Worm (Caenorhabditis elegans) whole organism, L3 larva: ENCODE data around the gene T20G5.12.
A peak's percentile ranks its signal among the peaks of the same experiment; 100 is the strongest.

Experiments used
- ZK546.5 ChIP-seq: sonication (generic microtip); optimal IDR thresholded peaks from 2 replicates; lab custom pipeline; 2017; ENCODE audit warnings: missing biosample characterization, missing genetic modification characterization
- aly-2 ChIP-seq: fragments of 150-350 bp; optimal IDR thresholded peaks from 2 replicates; lab custom pipeline; 2014; ENCODE audit warnings: missing biosample characterization, missing genetic modification characterization
- ceh-16 ChIP-seq: sonication (generic microtip); optimal IDR thresholded peaks from 2 replicates; lab custom pipeline; 2017; ENCODE audit warnings: missing biosample characterization, missing genetic modification characterization
- ceh-82 ChIP-seq: fragments of 150-350 bp; optimal IDR thresholded peaks from 2 replicates; lab custom pipeline; 2014; ENCODE audit warnings: missing biosample characterization, missing genetic modification characterization
- ceh-9 ChIP-seq: sonication (generic microtip); optimal IDR thresholded peaks from 2 replicates; lab custom pipeline; 2018; ENCODE audit warnings: missing biosample characterization, missing genetic modification characterization
- daf-12 ChIP-seq: fragments of 150-350 bp; optimal IDR thresholded peaks from 2 replicates; lab custom pipeline; 2014; ENCODE audit warnings: missing biosample characterization, missing genetic modification reagents, missing genetic modification characterization
- egl-27 ChIP-seq: sonication (generic microtip); optimal IDR thresholded peaks from 4 replicates; lab custom pipeline; 2017; ENCODE audit warnings: missing biosample characterization, missing genetic modification reagents, missing genetic modification characterization
- egl-5 ChIP-seq: fragments of 150-350 bp; optimal IDR thresholded peaks from 2 replicates; lab custom pipeline; 2017; ENCODE audit warnings: missing biosample characterization, missing genetic modification reagents, missing genetic modification characterization, inconsistent platforms
- elt-1 ChIP-seq: fragments of 150-350 bp; optimal IDR thresholded peaks from 2 replicates; lab custom pipeline; 2014; ENCODE audit warnings: missing biosample characterization, missing genetic modification characterization
- elt-2 ChIP-seq: sonication (generic microtip); optimal IDR thresholded peaks from 2 replicates; lab custom pipeline; 2016; ENCODE audit warnings: missing genetic modification reagents, mild to moderate bottlenecking, missing genetic modification characterization, missing compliant biosample characterization
- elt-3 ChIP-seq, 3 experiments: fragments of 150-350 bp in 1 of 3; sonication (generic microtip) in 2 of 3; optimal IDR thresholded peaks; 2 replicates in 2 of 3; 4 replicates in 1 of 3; lab custom pipeline; 2014 to 2017; ENCODE audit warnings: missing biosample characterization in 3 of 3, missing genetic modification characterization in 3 of 3
- fkh-10 ChIP-seq: sonication (generic microtip); optimal IDR thresholded peaks from 2 replicates; lab custom pipeline; 2017; ENCODE audit warnings: missing biosample characterization, missing genetic modification reagents, missing genetic modification characterization
- jun-1 ChIP-seq: fragments of 150-350 bp; optimal IDR thresholded peaks from 2 replicates; lab custom pipeline; 2014; ENCODE audit warnings: missing biosample characterization, missing genetic modification reagents, missing genetic modification characterization
- lin-39 ChIP-seq: fragments of 150-350 bp; optimal IDR thresholded peaks from 2 replicates; lab custom pipeline; 2018; ENCODE audit warnings: missing biosample characterization, missing genetic modification reagents, missing genetic modification characterization
- mdl-1 ChIP-seq: fragments of 150-350 bp; optimal IDR thresholded peaks from 2 replicates; lab custom pipeline; 2014; ENCODE audit warnings: missing biosample characterization, missing genetic modification characterization
- mml-1 ChIP-seq: fragments of 150-350 bp; sonication (generic microtip); optimal IDR thresholded peaks from 3 replicates; lab custom pipeline; 2014; ENCODE audit warnings: missing biosample characterization, missing genetic modification characterization
- nhr-11 ChIP-seq: fragments of 150-350 bp; optimal IDR thresholded peaks from 2 replicates; lab custom pipeline; 2014; ENCODE audit warnings: missing biosample characterization, missing genetic modification characterization
- nhr-12 ChIP-seq: fragments of 150-350 bp; optimal IDR thresholded peaks from 2 replicates; lab custom pipeline; 2014; ENCODE audit warnings: missing biosample characterization, missing genetic modification characterization
- nhr-23 ChIP-seq: fragments of 150-350 bp; optimal IDR thresholded peaks from 2 replicates; lab custom pipeline; 2014; ENCODE audit warnings: missing biosample characterization, missing genetic modification reagents, missing genetic modification characterization
- nhr-237 ChIP-seq: fragments of 150-350 bp; optimal IDR thresholded peaks from 2 replicates; lab custom pipeline; 2014; ENCODE audit warnings: missing biosample characterization, missing genetic modification characterization
- nhr-25 ChIP-seq: sonication (generic microtip); optimal IDR thresholded peaks from 2 replicates; lab custom pipeline; 2017; ENCODE audit warnings: missing biosample characterization, missing genetic modification characterization
- nhr-43 ChIP-seq: sonication (generic microtip); optimal IDR thresholded peaks from 2 replicates; lab custom pipeline; 2016; ENCODE audit warnings: mild to moderate bottlenecking, missing genetic modification characterization, missing compliant biosample characterization; ENCODE audit not compliant: poor library complexity, severe bottlenecking
- nhr-67 ChIP-seq: fragments of 150-350 bp; optimal IDR thresholded peaks from 2 replicates; lab custom pipeline; 2014; ENCODE audit warnings: missing biosample characterization, missing genetic modification characterization
- nhr-76 ChIP-seq: fragments of 150-350 bp; sonication (generic microtip); optimal IDR thresholded peaks from 5 replicates; lab custom pipeline; 2014; ENCODE audit warnings: missing biosample characterization, missing genetic modification characterization
- nhr-77 ChIP-seq: fragments of 150-350 bp; optimal IDR thresholded peaks from 2 replicates; lab custom pipeline; 2014; ENCODE audit warnings: missing biosample characterization, missing genetic modification characterization
- pha-4 ChIP-seq: fragments of 150-350 bp; optimal IDR thresholded peaks from 2 replicates; lab custom pipeline; 2014; ENCODE audit warnings: missing biosample characterization, missing genetic modification reagents, missing genetic modification characterization
- pqm-1 ChIP-seq: fragments of 150-350 bp; optimal IDR thresholded peaks from 2 replicates; lab custom pipeline; 2017; ENCODE audit warnings: missing biosample characterization, missing genetic modification characterization, inconsistent platforms
- sea-2 ChIP-seq: fragments of 150-350 bp; sonication (generic microtip); optimal IDR thresholded peaks from 4 replicates; lab custom pipeline; 2014; ENCODE audit warnings: missing biosample characterization, missing genetic modification reagents, missing genetic modification characterization
- skn-1 ChIP-seq: fragments of 150-350 bp; optimal IDR thresholded peaks from 2 replicates; lab custom pipeline; 2014; ENCODE audit warnings: missing biosample characterization, missing genetic modification characterization
- unc-39 ChIP-seq: sonication (generic microtip); optimal IDR thresholded peaks from 4 replicates; lab custom pipeline; 2017; ENCODE audit warnings: missing biosample characterization, missing genetic modification characterization
- unc-62 ChIP-seq: fragments of 150-350 bp; sonication (generic microtip); optimal IDR thresholded peaks from 4 replicates; lab custom pipeline; 2014; ENCODE audit warnings: missing biosample characterization, missing genetic modification reagents, missing genetic modification characterization
- ztf-11 ChIP-seq: fragments of 150-350 bp; optimal IDR thresholded peaks from 2 replicates; lab custom pipeline; 2014; ENCODE audit warnings: missing biosample characterization, missing genetic modification characterization
- ztf-4 ChIP-seq: fragments of 150-350 bp; optimal IDR thresholded peaks from 2 replicates; lab custom pipeline; 2014; ENCODE audit warnings: missing biosample characterization, missing genetic modification characterization

T20G5.12 gene

DNA sequence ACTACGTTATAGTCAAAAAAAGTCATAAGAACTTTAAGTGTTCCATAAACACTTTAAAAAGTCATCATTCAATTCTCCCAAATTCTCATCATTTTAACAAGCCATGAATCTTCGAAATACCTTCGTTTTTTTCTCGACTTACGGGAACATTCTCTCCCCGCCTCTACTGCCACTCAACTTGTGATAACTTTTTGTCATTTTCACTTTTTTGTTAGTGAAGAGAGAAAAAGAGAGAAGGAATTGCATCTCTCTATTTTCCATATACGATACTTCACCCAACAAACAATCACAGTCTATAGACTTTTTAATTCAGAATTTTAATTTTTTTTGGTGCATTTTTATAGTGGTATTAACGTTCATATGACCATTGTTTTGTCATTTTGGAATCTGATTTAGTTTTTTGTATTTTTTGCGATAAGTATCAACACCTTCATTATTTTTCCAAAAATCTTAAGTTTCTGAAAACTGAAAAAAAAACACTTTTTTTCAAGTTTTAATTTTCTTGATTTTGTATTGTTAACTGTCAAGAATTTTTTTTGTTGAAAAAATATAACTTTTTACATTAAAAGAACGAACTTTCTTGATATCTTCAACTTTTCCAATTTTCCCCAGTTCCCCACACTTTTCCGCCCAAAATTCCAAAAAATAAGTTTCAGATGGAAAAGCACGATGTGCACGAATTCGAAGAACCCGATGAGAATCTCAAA lies 37.2 kb downstream of the T20G5.12 start, which contains the start of gene Y70G10A.3:
Gene Y70G10A.3 (plus strand): TSS at position 657 of the 707 bp plus-strand sequence.
- no peak for TF ChIP-seq nhr-23 (tag; lab: Kevin White, UChicago)
- TF ChIP-seq aly-2 (tag; lab: Kevin White, UChicago) = no peak
- no peak for TF ChIP-seq nhr-67 (tag; lab: Kevin White, UChicago)
- TF ChIP-seq nhr-76 = no peak
- no peak for TF ChIP-seq skn-1 (tag; lab: Kevin White, UChicago)
- no peak for TF ChIP-seq unc-62 (GFP tag; lab: Kevin White, UChicago)
- no peak for TF ChIP-seq ceh-82 (tag; lab: Kevin White, UChicago)
- TF ChIP-seq nhr-12 (tag; lab: Kevin White, UChicago) = no peak
- no peak for TF ChIP-seq ceh-9 (tag; lab: Kevin White, UChicago)
- TF ChIP-seq ZK546.5 (tag; lab: Kevin White, UChicago) = no peak
- no peak for TF ChIP-seq lin-39 (tag; lab: Kevin White, UChicago)
- TF ChIP-seq egl-5 = no peak

DNA sequence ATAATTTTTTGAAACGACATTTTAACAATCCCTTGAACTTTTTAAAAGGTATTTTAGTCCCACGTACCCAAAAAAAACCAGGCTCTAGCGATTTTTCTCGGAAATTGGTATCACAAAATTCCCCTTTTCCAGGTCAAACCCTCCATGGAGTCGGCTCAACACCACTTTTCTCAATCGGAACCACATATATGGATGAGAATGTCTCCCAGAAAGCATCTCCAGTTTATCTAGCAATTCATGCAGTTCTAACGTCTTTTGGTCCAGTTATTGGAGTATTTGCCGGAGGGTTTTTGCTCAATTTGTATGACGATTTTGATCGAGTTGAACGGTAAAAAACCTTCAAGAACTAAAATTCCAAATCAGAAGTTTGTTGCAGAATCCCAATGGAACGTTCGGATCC lies 38.7 kb downstream of the T20G5.12 start:
- TF ChIP-seq nhr-43 (tag; lab: Kevin White, UChicago) = no peak
- TF ChIP-seq elt-2 (tag; lab: Kevin White, UChicago) = no peak
- TF ChIP-seq unc-39 (tag; lab: Kevin White, UChicago) = no peak
- TF ChIP-seq mdl-1 (tag; lab: Kevin White, UChicago) = no peak
- no peak for TF ChIP-seq nhr-11 (tag; lab: Kevin White, UChicago)
- no peak for TF ChIP-seq nhr-237 (tag; lab: Kevin White, UChicago)
- TF ChIP-seq ztf-4 (tag; lab: Kevin White, UChicago) = no peak
- no peak for TF ChIP-seq unc-62 (GFP tag; lab: Kevin White, UChicago)
- no peak for TF ChIP-seq ceh-82 (tag; lab: Kevin White, UChicago)
- no peak for TF ChIP-seq elt-3 (tag; optimal IDR thresholded peaks at IDR 0.05; lab: Kevin White, UChicago)
- no peak for TF ChIP-seq pha-4
- TF ChIP-seq daf-12 = no peak
- TF ChIP-seq skn-1 (tag; lab: Kevin White, UChicago) = no peak
- TF ChIP-seq nhr-77 (tag; lab: Kevin White, UChicago) = no peak
- no peak for TF ChIP-seq ztf-11 (tag; lab: Kevin White, UChicago)
- TF ChIP-seq egl-27 (tag; lab: Kevin White, UChicago) = no peak
- no peak for TF ChIP-seq egl-5
- no peak for TF ChIP-seq sea-2 (GFP tag; lab: Kevin White, UChicago)
- TF ChIP-seq mml-1 (tag; lab: Kevin White, UChicago) = no peak
- TF ChIP-seq fkh-10 (GFP tag; lab: Kevin White, UChicago) = no peak

DNA sequence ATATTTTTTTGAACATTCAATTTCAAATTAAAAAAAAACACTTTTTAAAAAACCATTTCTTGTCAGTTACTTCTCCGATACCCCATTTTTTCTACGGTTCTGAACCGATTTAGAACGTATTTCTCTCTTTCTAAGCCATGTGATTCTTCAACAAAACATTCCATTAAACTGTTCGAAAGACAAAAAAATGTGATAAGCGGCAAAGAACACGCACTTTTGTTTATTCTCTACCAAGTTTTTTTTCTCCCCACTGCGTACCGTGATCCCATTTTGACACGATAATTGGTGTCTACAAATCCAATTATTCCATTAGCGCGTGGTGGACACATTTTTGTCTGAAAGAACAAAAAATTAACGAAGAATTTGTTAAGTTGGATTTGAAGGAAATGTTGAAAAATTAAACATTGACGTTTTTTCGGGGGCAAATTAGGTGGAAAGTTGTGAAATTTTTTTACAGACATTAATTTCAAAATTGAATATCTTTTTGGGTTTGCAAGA lies 40.0 kb downstream of the T20G5.12 start:
- no peak for TF ChIP-seq pqm-1 (tag; lab: Kevin White, UChicago)
- no peak for TF ChIP-seq ZK546.5 (tag; lab: Kevin White, UChicago)
- peak; percentile 1 for TF ChIP-seq nhr-25
- TF ChIP-seq sea-2 (GFP tag; lab: Kevin White, UChicago) = no peak
- TF ChIP-seq skn-1 (tag; lab: Kevin White, UChicago) = no peak
- TF ChIP-seq elt-1 = no peak
- TF ChIP-seq jun-1 (tag; lab: Kevin White, UChicago) = no peak
- TF ChIP-seq nhr-43 (tag; lab: Kevin White, UChicago) = peak; percentile 40
- TF ChIP-seq ztf-11 (tag; lab: Kevin White, UChicago) = no peak
- no peak for TF ChIP-seq mdl-1 (tag; lab: Kevin White, UChicago)

DNA sequence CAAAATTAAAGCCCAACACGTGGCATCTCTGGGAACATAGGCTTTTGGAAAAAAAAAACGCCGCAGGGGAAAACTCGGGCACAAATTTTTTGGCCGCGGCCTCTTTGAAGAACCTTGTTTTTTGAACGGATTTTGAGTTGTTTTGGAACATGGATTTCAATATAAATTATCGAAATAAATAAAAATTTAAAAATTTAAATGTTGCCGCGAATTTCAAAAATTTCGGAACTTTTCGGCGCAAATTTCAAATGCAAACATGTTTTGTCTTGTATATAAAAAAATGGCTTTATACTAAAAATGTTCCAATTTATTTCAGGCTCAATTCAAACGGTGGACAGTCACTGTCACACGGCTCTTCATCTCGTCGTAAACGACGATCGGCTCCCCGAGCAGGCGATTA lies 42.6 kb downstream of the T20G5.12 start:
- TF ChIP-seq ceh-16 (tag; lab: Kevin White, UChicago) (no peak), daf-12 (no peak), lin-39 (tag; lab: Kevin White, UChicago) (no peak)
- TF ChIP-seq, all 47 proteins: peak for 0
